Fruit fly (Drosophila melanogaster): ENCODE measurements around the gene CG7992.
A peak's percentile ranks its signal among the peaks of the same experiment; 100 is the strongest.

The CG7992 gene

DNA sequence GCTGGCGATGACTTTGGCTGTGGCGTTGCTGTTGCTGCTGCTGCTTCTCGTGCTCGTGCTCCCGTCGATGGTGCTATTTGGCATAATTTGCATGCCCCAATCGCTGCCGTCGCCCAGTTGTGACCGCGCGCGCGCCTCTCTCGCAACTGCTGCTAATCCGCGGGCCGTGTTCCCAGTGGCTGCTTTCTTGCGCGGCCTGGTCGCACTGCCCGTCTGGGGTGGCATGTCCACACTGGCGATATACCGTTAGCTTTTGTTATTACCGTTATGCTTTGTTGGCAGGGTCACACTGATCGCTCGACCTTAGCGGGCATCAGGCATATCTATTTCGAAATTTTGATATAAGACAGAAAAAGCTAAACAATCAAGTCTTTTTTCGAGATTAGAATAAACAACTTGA lies 45.4 kb downstream of the CG7992 start, which contains the start of gene CG7990 (continued):
- no peak for TF ChIP-seq bigmax (GFP tag; optimal IDR thresholded peaks at IDR 0.05)
- TF ChIP-seq insv (GFP tag; optimal IDR thresholded peaks at IDR 0.05), result no peak
- TF ChIP-seq gce (GFP tag; IDR thresholded peaks at IDR 0.05), result no peak
- TF ChIP-seq corto (GFP tag; optimal IDR thresholded peaks at IDR 0.05), result no peak
- TF ChIP-seq Hey (tag; optimal IDR thresholded peaks at IDR 0.05), result no peak
- TF ChIP-seq Kr (GFP tag; optimal IDR thresholded peaks at IDR 0.05), result no peak
- TF ChIP-seq CG9797 (GFP tag; optimal IDR thresholded peaks at IDR 0.05), result peak; percentile 66
- TF ChIP-seq Hr51 (GFP tag; optimal IDR thresholded peaks at IDR 0.05), result no peak
- no peak for TF ChIP-seq CrebB (tag; optimal IDR thresholded peaks at IDR 0.05)
- TF ChIP-seq Abd-B (GFP tag; optimal IDR thresholded peaks at IDR 0.05), result no peak
- peak; percentile 16 for TF ChIP-seq bcd (GFP tag; optimal IDR thresholded peaks at IDR 0.05)
- no peak for TF ChIP-seq luna (GFP tag; optimal IDR thresholded peaks at IDR 0.05)
- TF ChIP-seq CG32532 (GFP tag; IDR thresholded peaks at IDR 0.05), result no peak
- TF ChIP-seq crp (GFP tag; optimal IDR thresholded peaks at IDR 0.05), result no peak
- no peak for TF ChIP-seq mam (GFP tag; optimal IDR thresholded peaks at IDR 0.05)
- no peak for TF ChIP-seq lilli (GFP tag; optimal IDR thresholded peaks at IDR 0.05)
- no peak for TF ChIP-seq h (optimal IDR thresholded peaks at IDR 0.05)
- no peak for TF ChIP-seq PHDP (tag; optimal IDR thresholded peaks at IDR 0.05)
- TF ChIP-seq tin (GFP tag; optimal IDR thresholded peaks at IDR 0.05), result no peak
- TF ChIP-seq cg (GFP tag; optimal IDR thresholded peaks at IDR 0.05), result no peak
- TF ChIP-seq CG10979 (tag; optimal IDR thresholded peaks at IDR 0.05), result no peak
- peak; percentile 71 for TF ChIP-seq CG18011 (GFP tag; optimal IDR thresholded peaks at IDR 0.05)
- no peak for TF ChIP-seq Drgx (GFP tag; IDR thresholded peaks at IDR 0.05)
- TF ChIP-seq ap (GFP tag; IDR thresholded peaks at IDR 0.05), result no peak
- no peak for TF ChIP-seq peb (GFP tag; IDR thresholded peaks at IDR 0.05)
- TF ChIP-seq tup (GFP tag; optimal IDR thresholded peaks at IDR 0.05), result no peak
- no peak for TF ChIP-seq CG16863 (GFP tag; optimal IDR thresholded peaks at IDR 0.05)
- no peak for TF ChIP-seq CG12769 (tag; optimal IDR thresholded peaks at IDR 0.05)
- no peak for TF ChIP-seq ci (GFP tag; IDR thresholded peaks at IDR 0.05)
- no peak for TF ChIP-seq zfh1 (GFP tag; IDR thresholded peaks at IDR 0.05)
- no peak for TF ChIP-seq sug (tag; optimal IDR thresholded peaks at IDR 0.05)
- TF ChIP-seq Camta (GFP tag; optimal IDR thresholded peaks at IDR 0.05), result no peak
- peak; percentile 26 for TF ChIP-seq Lhr (GFP tag; optimal IDR thresholded peaks at IDR 0.05)
- TF ChIP-seq CG6813 (GFP tag; optimal IDR thresholded peaks at IDR 0.05), result no peak
- TF ChIP-seq otp (GFP tag; IDR thresholded peaks at IDR 0.05), result no peak
- TF ChIP-seq CG15514 (GFP tag; optimal IDR thresholded peaks at IDR 0.05), result peak; percentile 56
- peak; percentile 63 for TF ChIP-seq E2f2 (GFP tag; IDR thresholded peaks at IDR 0.05)
- no peak for TF ChIP-seq CG8359 (GFP tag; optimal IDR thresholded peaks at IDR 0.05; ENCODE audit: borderline replicate concordance)
- peak; percentile 75 for TF ChIP-seq gfzf (GFP tag; optimal IDR thresholded peaks at IDR 0.05)
- no peak for TF ChIP-seq CG2199 (GFP tag; IDR thresholded peaks at IDR 0.05)
- TF ChIP-seq CG12236 (GFP tag; optimal IDR thresholded peaks at IDR 0.05), result no peak
- no peak for TF ChIP-seq CG7372 (GFP tag; IDR thresholded peaks at IDR 0.05)
- no peak for TF ChIP-seq CG4404 (GFP tag; IDR thresholded peaks at IDR 0.05)
- no peak for TF ChIP-seq Sox102F (GFP tag; optimal IDR thresholded peaks at IDR 0.05)
- TF ChIP-seq Fer2 (tag; optimal IDR thresholded peaks at IDR 0.05), result no peak
- no peak for TF ChIP-seq CG2889 (GFP tag; IDR thresholded peaks at IDR 0.05)
- TF ChIP-seq lmd (GFP tag; IDR thresholded peaks at IDR 0.05), result no peak
- no peak for TF ChIP-seq Hmx (GFP tag; optimal IDR thresholded peaks at IDR 0.05)
- no peak for TF ChIP-seq HLH3B (GFP tag; IDR thresholded peaks at IDR 0.05)
- TF ChIP-seq D19A (tag; optimal IDR thresholded peaks at IDR 0.05), result no peak
- no peak; the same call in 1 of the 2 replicates for TF ChIP-seq vvl (GFP tag; IDR thresholded peaks at IDR 0.05)
- TF ChIP-seq zfh2 (GFP tag; optimal IDR thresholded peaks at IDR 0.05), result no peak
